Worm (Caenorhabditis elegans): ENCODE measurements around the gene pdcd-2.

The pdcd-2 gene

DNA sequence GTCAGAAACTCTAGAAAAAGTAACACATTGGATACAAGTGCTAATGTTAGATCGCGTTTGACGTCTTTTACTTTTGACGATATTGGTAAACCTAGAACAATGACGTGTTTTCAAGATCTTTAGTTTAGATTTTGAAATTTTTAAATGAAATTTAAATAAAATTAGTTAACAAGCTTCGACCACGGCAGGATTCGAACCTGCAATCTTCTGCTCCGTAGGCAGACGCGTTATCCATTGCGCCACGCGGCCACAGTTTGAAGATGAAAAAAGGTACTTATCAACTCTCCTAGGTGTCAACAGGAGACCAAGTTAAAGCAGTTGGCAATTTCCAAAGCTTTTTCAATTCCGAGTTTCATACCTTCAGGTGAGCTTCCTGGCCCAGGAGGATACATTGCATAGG is 31.5 kb upstream of the pdcd-2 start:
- TF ChIP-seq lsy-2 (tag; optimal IDR thresholded peaks at IDR 0.05) (peak in 1 of 2 experiments; percentile 35), fkh-8 (tag; optimal IDR thresholded peaks at IDR 0.05) (no peak), nhr-11 (tag; optimal IDR thresholded peaks at IDR 0.05) (no peak), rnt-1 (tag; optimal IDR thresholded peaks at IDR 0.05) (peak; percentile 30), lin-13 (GFP tag; optimal IDR thresholded peaks at IDR 0.05) (no peak), nhr-85 (tag) (peak; percentile 60), ets-5 (GFP tag; IDR thresholded peaks at IDR 0.05) (no peak), efl-1 (optimal IDR thresholded peaks at IDR 0.05) (peak in 1 of 2 experiments; percentile 14), efl-1 (GFP tag; optimal IDR thresholded peaks at IDR 0.05 in 1 of 2) (no peak), lin-35 (GFP tag; optimal IDR thresholded peaks at IDR 0.05) (peak in 1 of 2 experiments; percentile 34), C16A3.4 (tag; optimal IDR thresholded peaks at IDR 0.05) (no peak), snu-23 (GFP tag; optimal IDR thresholded peaks at IDR 0.05) (peak; percentile 13), grh-1 (GFP tag; IDR thresholded peaks at IDR 0.05) (no peak)

DNA sequence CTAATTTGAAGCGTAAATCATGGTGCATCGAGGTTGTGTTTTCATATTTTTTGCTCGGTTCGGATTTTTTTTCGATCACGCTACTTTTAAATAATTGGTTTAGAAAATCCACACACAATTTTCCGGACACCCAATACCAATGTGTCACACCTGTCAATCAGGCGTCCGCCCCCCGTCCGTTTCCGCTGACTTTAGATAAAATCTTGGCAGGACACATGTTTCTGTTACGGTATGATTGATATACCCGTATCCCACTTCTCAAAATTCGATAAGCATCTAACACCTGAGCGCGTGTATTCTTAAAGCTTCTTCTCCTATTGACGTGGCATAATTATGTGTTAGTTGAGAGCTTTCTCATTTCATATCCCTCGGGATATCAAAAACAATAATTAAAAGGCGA is 30.2 kb upstream of the pdcd-2 start:
- no peak for TF ChIP-seq lin-15B (tag; optimal IDR thresholded peaks at IDR 0.05)
- TF ChIP-seq C16A3.4 (tag; optimal IDR thresholded peaks at IDR 0.05), result no peak
- TF ChIP-seq ceh-90 (tag; optimal IDR thresholded peaks at IDR 0.05), result no peak
- no peak for TF ChIP-seq nhr-47 (tag; optimal IDR thresholded peaks at IDR 0.05)
- no peak for TF ChIP-seq skn-1 (tag; optimal IDR thresholded peaks at IDR 0.05)
- no peak for TF ChIP-seq nhr-20 (tag; optimal IDR thresholded peaks at IDR 0.05)
- TF ChIP-seq rnt-1 (tag; optimal IDR thresholded peaks at IDR 0.05), result no peak
- no peak for TF ChIP-seq fkh-4 (tag; optimal IDR thresholded peaks at IDR 0.05; ENCODE audit: borderline replicate concordance)
- no peak for TF ChIP-seq elt-2 (tag; optimal IDR thresholded peaks at IDR 0.05)
- no peak for TF ChIP-seq vab-15 (tag; optimal IDR thresholded peaks at IDR 0.05)

ce11 chrIII:4444492-4444891 is 26.6 kb upstream of the pdcd-2 start:
- TF ChIP-seq F16B12.6 (tag; optimal IDR thresholded peaks at IDR 0.05), result no peak
- no peak for TF ChIP-seq zip-4 (GFP tag; optimal IDR thresholded peaks at IDR 0.05)
- no peak for TF ChIP-seq fkh-10 (GFP tag; optimal IDR thresholded peaks at IDR 0.05)
- no peak for TF ChIP-seq efl-1 (optimal IDR thresholded peaks at IDR 0.05)
- peak in 1 of 2 experiments; percentile 43 for TF ChIP-seq efl-1 (GFP tag; optimal IDR thresholded peaks at IDR 0.05 in 1 of 2)

DNA sequence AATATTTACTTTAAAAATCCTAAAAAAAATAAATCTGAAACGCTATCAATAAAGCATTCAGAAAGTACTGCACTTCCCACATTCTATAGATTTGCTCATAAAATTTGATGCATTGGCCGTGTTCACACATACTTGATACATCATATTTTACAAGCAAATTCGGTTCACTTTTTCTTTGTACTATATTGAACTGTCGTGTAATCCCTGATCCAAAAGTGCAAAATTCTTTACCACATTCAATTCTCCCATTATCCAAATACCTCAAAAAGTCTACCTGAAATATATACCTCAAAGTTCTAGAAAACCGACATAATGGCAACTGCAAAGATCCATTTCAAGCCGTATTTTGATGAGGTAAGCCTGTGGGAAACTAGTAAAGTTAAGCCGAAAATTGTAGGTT is 23.9 kb upstream of the pdcd-2 start, which contains the start of gene nex-3:
TSS of gene nex-3 (plus strand) at position 301 of the 400 bp plus-strand sequence.
- no peak for TF ChIP-seq efl-1 (optimal IDR thresholded peaks at IDR 0.05)
- peak in 1 of 2 experiments; percentile 76 for TF ChIP-seq efl-1 (GFP tag; optimal IDR thresholded peaks at IDR 0.05 in 1 of 2)
- TF ChIP-seq pag-3 (tag; optimal IDR thresholded peaks at IDR 0.05; ENCODE audit: borderline replicate concordance, insufficient read depth), result no peak
- TF ChIP-seq sup-37 (GFP tag; optimal IDR thresholded peaks at IDR 0.05), result no peak

DNA sequence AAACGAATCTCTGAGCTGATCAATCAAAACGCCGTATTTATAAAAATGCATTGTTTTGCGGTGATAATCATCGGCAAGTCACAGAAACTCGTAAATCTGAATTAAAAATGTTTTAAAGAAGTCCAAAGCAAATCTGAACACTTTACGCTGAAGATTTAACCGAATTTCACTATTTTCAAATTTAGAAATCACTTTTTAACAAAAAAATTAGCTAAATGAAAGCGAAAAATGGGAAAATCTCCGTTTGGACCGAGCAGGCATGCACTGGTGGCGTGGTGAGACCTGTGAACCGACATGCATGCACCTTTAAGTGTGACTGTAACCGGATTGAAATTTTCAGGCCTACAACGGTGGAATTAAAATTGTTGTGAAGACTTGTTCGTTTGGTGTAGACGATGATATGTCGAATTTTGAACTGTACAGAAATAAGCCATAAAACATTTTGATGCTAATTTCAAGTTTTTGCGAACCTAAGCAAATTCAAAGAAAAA is 21.7 kb upstream of the pdcd-2 start, which contains the start of gene C28A5.2:
TSS of gene C28A5.2 (minus strand) at position 51 of the 491 bp plus-strand sequence.
- no peak for TF ChIP-seq sup-37 (GFP tag; optimal IDR thresholded peaks at IDR 0.05)
- no peak for TF ChIP-seq nhr-47 (tag; optimal IDR thresholded peaks at IDR 0.05)
- TF ChIP-seq ceh-63 (GFP tag; optimal IDR thresholded peaks at IDR 0.05), result no peak
- no peak for TF ChIP-seq efl-1 (optimal IDR thresholded peaks at IDR 0.05)
- TF ChIP-seq efl-1 (GFP tag; optimal IDR thresholded peaks at IDR 0.05 in 1 of 2), result peak in 1 of 2 experiments; percentile 29

- TF ChIP-seq hpl-2 (GFP tag; optimal IDR thresholded peaks at IDR 0.05) (no peak), sup-37 (GFP tag; optimal IDR thresholded peaks at IDR 0.05) (no peak), efl-1 (optimal IDR thresholded peaks at IDR 0.05) (no peak), efl-1 (GFP tag; optimal IDR thresholded peaks at IDR 0.05 in 1 of 2) (peak in 1 of 2 experiments; percentile 59), grh-1 (GFP tag; IDR thresholded peaks at IDR 0.05) (no peak), nhr-84 (tag; optimal IDR thresholded peaks at IDR 0.05) (no peak)
These were observed 17.4 kb upstream of the pdcd-2 start for ce11 chrIII:4435262-4435661.

All from whole organism, L1 larva.